Worm (Caenorhabditis elegans) whole organism, L2 larva: ENCODE measurements around the gene Y54H5A.2.

ENCODE experiments used
- C34F6.9 ChIP-seq: fragments of 150-350 bp; optimal IDR thresholded peaks from 2 replicates; lab custom pipeline; 2014; ENCODE audit warnings: missing biosample characterization, missing genetic modification characterization
- F13H6.1 ChIP-seq: sonication (generic microtip); optimal IDR thresholded peaks from 2 replicates; lab custom pipeline; 2016; ENCODE audit warnings: missing genetic modification characterization, missing compliant biosample characterization
- R02D3.7 ChIP-seq: fragments of 150-350 bp; optimal IDR thresholded peaks from 2 replicates; lab custom pipeline; 2014; ENCODE audit warnings: missing biosample characterization, missing genetic modification characterization
- Y55F3AM.14 ChIP-seq: fragments of 200-800 bp; sonication (Bioruptor generic); optimal IDR thresholded peaks from 2 replicates; lab custom pipeline; 2018; ENCODE audit warnings: mild to moderate bottlenecking, missing genetic modification characterization, missing compliant biosample characterization
- ZK546.5 ChIP-seq: sonication (generic microtip); optimal IDR thresholded peaks from 2 replicates; lab custom pipeline; 2017; ENCODE audit warnings: missing biosample characterization, missing genetic modification characterization
- aly-2 ChIP-seq: fragments of 150-350 bp; optimal IDR thresholded peaks from 2 replicates; lab custom pipeline; 2014; ENCODE audit warnings: missing biosample characterization, missing genetic modification characterization
- ama-1 ChIP-seq: fragments of 150-350 bp; optimal IDR thresholded peaks from 2 replicates; lab custom pipeline; 2018; ENCODE audit warnings: inconsistent platforms
- blmp-1 ChIP-seq: sonication (generic microtip); optimal IDR thresholded peaks from 2 replicates; lab custom pipeline; 2017; ENCODE audit warnings: missing genetic modification characterization, mild to moderate bottlenecking, missing compliant biosample characterization, antibody characterized with exemption, moderate library complexity; ENCODE audit not compliant: insufficient read depth
- ceh-16 ChIP-seq: fragments of 150-350 bp; optimal IDR thresholded peaks from 2 replicates; lab custom pipeline; 2014; ENCODE audit warnings: missing biosample characterization, missing genetic modification characterization
- ceh-82 ChIP-seq: fragments of 150-350 bp; optimal IDR thresholded peaks from 2 replicates; lab custom pipeline; 2014; ENCODE audit warnings: missing biosample characterization, missing genetic modification characterization
- crh-2 ChIP-seq: sonication (generic microtip); optimal IDR thresholded peaks from 2 replicates; lab custom pipeline; 2017; ENCODE audit warnings: missing biosample characterization, missing genetic modification characterization
- egl-27 ChIP-seq: sonication (generic microtip); optimal IDR thresholded peaks from 3 replicates; lab custom pipeline; 2017; ENCODE audit warnings: missing biosample characterization, missing genetic modification reagents, missing genetic modification characterization
- gmeb-1 ChIP-seq: fragments of 150-350 bp; optimal IDR thresholded peaks from 2 replicates; lab custom pipeline; 2014; ENCODE audit warnings: missing biosample characterization, missing genetic modification characterization
- lin-11 ChIP-seq: fragments of 150-350 bp; sonication (generic microtip); optimal IDR thresholded peaks from 2 replicates; lab custom pipeline; 2014; ENCODE audit warnings: missing biosample characterization, missing genetic modification characterization, inconsistent platforms, mixed read lengths
- lin-13 ChIP-seq: fragments of 150-350 bp; optimal IDR thresholded peaks from 2 replicates; lab custom pipeline; 2014; ENCODE audit warnings: missing biosample characterization, missing genetic modification reagents, missing genetic modification characterization
- lin-39 ChIP-seq: fragments of 150-350 bp; optimal IDR thresholded peaks from 2 replicates; lab custom pipeline; 2014; ENCODE audit warnings: missing biosample characterization, missing genetic modification reagents, missing genetic modification characterization
- lsy-2 ChIP-seq, 2 experiments: fragments of 150-350 bp in 1 of 2; sonication (generic microtip) in 1 of 2; optimal IDR thresholded peaks; 2 replicates each; lab custom pipeline; 2014 to 2017; ENCODE audit warnings: missing biosample characterization in 2 of 2, missing genetic modification characterization in 2 of 2
- mab-5 ChIP-seq: fragments of 150-350 bp; optimal IDR thresholded peaks from 2 replicates; lab custom pipeline; 2014; ENCODE audit warnings: missing biosample characterization, missing genetic modification characterization
- mbf-1 ChIP-seq: sonication (generic microtip); optimal IDR thresholded peaks from 2 replicates; lab custom pipeline; 2017; ENCODE audit warnings: missing biosample characterization, missing genetic modification characterization
- mdl-1 ChIP-seq, 2 experiments: fragments of 150-350 bp in 1 of 2; sonication (generic microtip) in 1 of 2; optimal IDR thresholded peaks; 2 replicates each; lab custom pipeline; 2017; ENCODE audit warnings: missing biosample characterization in 2 of 2, missing genetic modification characterization in 2 of 2
- nhr-10 ChIP-seq: sonication (generic microtip); optimal IDR thresholded peaks from 2 replicates; lab custom pipeline; 2017; ENCODE audit warnings: missing biosample characterization, missing genetic modification characterization
- nhr-129 ChIP-seq: fragments of 150-350 bp; optimal IDR thresholded peaks from 2 replicates; lab custom pipeline; 2014; ENCODE audit warnings: missing biosample characterization, missing genetic modification characterization
- nhr-21 ChIP-seq: fragments of 150-350 bp; optimal IDR thresholded peaks from 2 replicates; lab custom pipeline; 2014; ENCODE audit warnings: missing biosample characterization, missing genetic modification characterization
- nhr-237 ChIP-seq: fragments of 150-350 bp; optimal IDR thresholded peaks from 2 replicates; lab custom pipeline; 2014; ENCODE audit warnings: missing biosample characterization, missing genetic modification characterization
- nhr-25 ChIP-seq: fragments of 150-350 bp; sonication (generic microtip); optimal IDR thresholded peaks from 3 replicates; lab custom pipeline; 2014; ENCODE audit warnings: missing biosample characterization, missing genetic modification characterization
- nhr-77 ChIP-seq: fragments of 150-350 bp; optimal IDR thresholded peaks from 2 replicates; lab custom pipeline; 2014; ENCODE audit warnings: missing biosample characterization, missing genetic modification characterization
- peb-1 ChIP-seq: fragments of 150-350 bp; optimal IDR thresholded peaks from 2 replicates; lab custom pipeline; 2014; ENCODE audit warnings: missing biosample characterization, missing genetic modification characterization
- sem-4 ChIP-seq: fragments of 150-350 bp; optimal IDR thresholded peaks from 2 replicates; lab custom pipeline; 2014; ENCODE audit warnings: missing biosample characterization, missing genetic modification reagents, missing genetic modification characterization
- sma-3 ChIP-seq: sonication (generic microtip); optimal IDR thresholded peaks from 2 replicates; lab custom pipeline; 2016; ENCODE audit warnings: missing genetic modification reagents, missing genetic modification characterization, missing compliant biosample characterization
- sma-9 ChIP-seq, 2 experiments: fragments of 150-350 bp in 1 of 2; sonication (generic microtip) in 1 of 2; optimal IDR thresholded peaks; 2 replicates each; lab custom pipeline; 2014 to 2016; ENCODE audit warnings: missing genetic modification characterization in 2 of 2, mild to moderate bottlenecking in 1 of 2, missing biosample characterization in 1 of 2, missing compliant biosample characterization in 1 of 2, missing genetic modification reagents in 1 of 2, moderate library complexity in 1 of 2
- snpc-4 ChIP-seq: fragments of 150-350 bp; optimal IDR thresholded peaks from 2 replicates; lab custom pipeline; 2014; ENCODE audit warnings: missing biosample characterization, missing genetic modification characterization
- unc-55 ChIP-seq: fragments of 150-350 bp; sonication (generic microtip); optimal IDR thresholded peaks from 3 replicates; lab custom pipeline; 2014; ENCODE audit warnings: missing biosample characterization, missing genetic modification reagents, missing genetic modification characterization
- unc-62 ChIP-seq: fragments of 150-350 bp; optimal IDR thresholded peaks from 2 replicates; lab custom pipeline; 2014; ENCODE audit warnings: missing biosample characterization, missing genetic modification reagents, missing genetic modification characterization
- zag-1 ChIP-seq: fragments of 150-350 bp; optimal IDR thresholded peaks from 2 replicates; lab custom pipeline; 2014; ENCODE audit warnings: missing biosample characterization, missing genetic modification characterization
- ztf-1 ChIP-seq: fragments of 200-800 bp; sonication (Bioruptor generic); conservative IDR thresholded peaks from 2 replicates; pipeline ENCODE4 v1.3.6; 2022; ENCODE audit warnings: missing genetic modification characterization, missing compliant biosample characterization
- ztf-11 ChIP-seq: sonication (generic microtip); optimal IDR thresholded peaks from 2 replicates; lab custom pipeline; 2017; ENCODE audit warnings: missing biosample characterization, missing genetic modification characterization
- ztf-4 ChIP-seq: fragments of 150-350 bp; optimal IDR thresholded peaks from 2 replicates; lab custom pipeline; 2014; ENCODE audit warnings: missing biosample characterization, missing genetic modification characterization

Gene Y54H5A.2

ce11 chrIII:5149478-5149877 is at the start of gene Y54H5A.2:
Gene Y54H5A.2 (minus strand): TSS chrIII:5149578.
- TF ChIP-seq unc-62 (GFP tag; lab: Kevin White, UChicago): no peak
- no peak for TF ChIP-seq sma-3 (GFP tag; lab: Kevin White, UChicago)
- no peak for TF ChIP-seq lin-13 (GFP tag; lab: Kevin White, UChicago)
- no peak for TF ChIP-seq zag-1 (tag; lab: Kevin White, UChicago)
- TF ChIP-seq R02D3.7 (tag; lab: Kevin White, UChicago): no peak
- TF ChIP-seq sma-9 (GFP tag; optimal IDR thresholded peaks at IDR 0.05; lab: Kevin White, UChicago): no peak
- TF ChIP-seq sma-9 (tag; optimal IDR thresholded peaks at IDR 0.05; lab: Kevin White, UChicago): no peak
- no peak for TF ChIP-seq ama-1 (lab: Kevin White, UChicago)
- no peak for TF ChIP-seq ztf-11
- no peak for TF ChIP-seq C34F6.9 (tag; lab: Kevin White, UChicago)
- TF ChIP-seq mbf-1: no peak
- TF ChIP-seq F13H6.1: no peak
- TF ChIP-seq nhr-77 (tag; lab: Kevin White, UChicago): no peak

ce11 chrIII:5196298-5197045 is 47.1 kb upstream of the Y54H5A.2 start:
- TF ChIP-seq ztf-4 (peak; percentile 66), ceh-16 (tag; lab: Kevin White, UChicago) (no peak), nhr-10 (no peak), blmp-1 (tag; lab: Kevin White, UChicago) (no peak), nhr-129 (tag; lab: Kevin White, UChicago) (peak; percentile 57), ama-1 (lab: Kevin White, UChicago) (peak; percentile 26), crh-2 (tag; lab: Kevin White, UChicago) (peak; percentile 11), sma-3 (GFP tag; lab: Kevin White, UChicago) (peak; percentile 2)

ce11 chrIII:5195690-5196089 is 46.3 kb upstream of the Y54H5A.2 start, which contains the start of gene moc-6:
Gene moc-6 (plus strand): TSS chrIII:5195990.
- no peak for TF ChIP-seq snpc-4 (tag; lab: Kevin White, UChicago)
- TF ChIP-seq nhr-237 (tag; lab: Kevin White, UChicago): no peak
- peak; percentile 32 for TF ChIP-seq C34F6.9 (tag; lab: Kevin White, UChicago)

- TF ChIP-seq gmeb-1 (tag; lab: Kevin White, UChicago) (no peak), ztf-4 (no peak), zag-1 (tag; lab: Kevin White, UChicago) (no peak), nhr-237 (tag; lab: Kevin White, UChicago) (no peak), ztf-11 (no peak)
- TF ChIP-seq, all 48 proteins: peak for 0
Measured at ce11 chrIII:5193266-5193665, 43.9 kb upstream of the Y54H5A.2 start.

ce11 chrIII:5190671-5191174 is 41.3 kb upstream of the Y54H5A.2 start, which contains the start of gene hira-1:
Gene hira-1 (plus strand): TSS chrIII:5191124.
- TF ChIP-seq nhr-237 (tag; lab: Kevin White, UChicago) (no peak), lsy-2 (tag; optimal IDR thresholded peaks at IDR 0.05; lab: Kevin White, UChicago) (peak in 1 of 2 experiments; percentile 56), gmeb-1 (tag; lab: Kevin White, UChicago) (peak; percentile 47), ZK546.5 (no peak), unc-55 (GFP tag; lab: Kevin White, UChicago) (peak; percentile 70), C34F6.9 (tag; lab: Kevin White, UChicago) (peak; percentile 78), sem-4 (tag; lab: Kevin White, UChicago) (peak; percentile 52), lin-13 (GFP tag; lab: Kevin White, UChicago) (peak; percentile 17), crh-2 (tag; lab: Kevin White, UChicago) (peak; percentile 38)
- TF ChIP-seq, all 48 proteins: peak for 7

ce11 chrIII:5190179-5190578 is 40.8 kb upstream of the Y54H5A.2 start:
- TF ChIP-seq ztf-1 (no peak), ceh-82 (tag; lab: Kevin White, UChicago) (no peak), lin-39 (tag; lab: Kevin White, UChicago) (no peak), C34F6.9 (tag; lab: Kevin White, UChicago) (no peak), lin-11 (tag; lab: Kevin White, UChicago) (no peak), mab-5 (tag; lab: Kevin White, UChicago) (no peak), lin-13 (GFP tag; lab: Kevin White, UChicago) (no peak), zag-1 (tag; lab: Kevin White, UChicago) (no peak), aly-2 (no peak), lsy-2 (tag; optimal IDR thresholded peaks at IDR 0.05; lab: Kevin White, UChicago) (peak; percentile 3 to 43), snpc-4 (tag; lab: Kevin White, UChicago) (no peak), nhr-25 (tag; lab: Kevin White, UChicago) (peak; percentile 24), nhr-237 (tag; lab: Kevin White, UChicago) (no peak), nhr-21 (no peak), nhr-77 (tag; lab: Kevin White, UChicago) (no peak), gmeb-1 (tag; lab: Kevin White, UChicago) (peak; percentile 88), Y55F3AM.14 (GFP tag; lab: Kevin White, UChicago) (no peak), blmp-1 (tag; lab: Kevin White, UChicago) (no peak), mdl-1 (tag; optimal IDR thresholded peaks at IDR 0.05; lab: Kevin White, UChicago) (no peak), mbf-1 (no peak), F13H6.1 (peak; percentile 13), unc-62 (GFP tag; lab: Kevin White, UChicago) (no peak), peb-1 (no peak), sem-4 (tag; lab: Kevin White, UChicago) (no peak), egl-27 (tag; lab: Kevin White, UChicago) (no peak)
